Fruit fly (Drosophila melanogaster) whole organism, prepupa: Measurements from ENCODE around the gene hoka.

ENCODE experiments used
- CG10631 ChIP-seq: fragments of 200-800 bp; sonication (Bioruptor generic); optimal IDR thresholded peaks from 2 replicates; lab custom pipeline; 2016; ENCODE audit warnings: missing biosample characterization, missing genetic modification characterization
- CG11294 ChIP-seq: fragments of 200-800 bp; sonication (Bioruptor generic); IDR thresholded peaks from 2 replicates; pipeline ENCODE4 v1.3.6; 2022; ENCODE audit warnings: missing biosample characterization, missing genetic modification characterization
- CG11762 ChIP-seq: fragments of 200-800 bp; sonication (Bioruptor generic); optimal IDR thresholded peaks from 3 replicates; lab custom pipeline; 2016; ENCODE audit warnings: missing biosample characterization, missing genetic modification characterization; ENCODE audit not compliant: insufficient read depth
- CG15336 ChIP-seq: fragments of 200-800 bp; sonication (Bioruptor generic); IDR thresholded peaks from 2 replicates; pipeline ENCODE4 v1.3.6; 2022; ENCODE audit warnings: missing biosample characterization, missing genetic modification characterization
- CG32006 ChIP-seq: fragments of 200-800 bp; sonication (Bioruptor generic); optimal IDR thresholded peaks from 3 replicates; lab custom pipeline; 2017; ENCODE audit warnings: missing biosample characterization, mild to moderate bottlenecking, missing genetic modification characterization
- CG6163 ChIP-seq: fragments of 200-800 bp; sonication (Bioruptor generic); IDR thresholded peaks from 3 replicates; pipeline ENCODE4 v1.3.6; 2022; ENCODE audit warnings: missing biosample characterization, missing genetic modification characterization
- CG8119 ChIP-seq: fragments of 200-800 bp; sonication (Bioruptor generic); IDR thresholded peaks from 3 replicates; pipeline ENCODE4 v1.3.6; 2022; ENCODE audit warnings: missing biosample characterization, missing genetic modification characterization
- CG8632 ChIP-seq: fragments of 200-800 bp; sonication (Bioruptor generic); optimal IDR thresholded peaks from 3 replicates; lab custom pipeline; 2016; ENCODE audit warnings: missing biosample characterization, missing genetic modification characterization
- Eip78C ChIP-seq: fragments of 200-800 bp; sonication (Bioruptor generic); peaks from one replicate; lab custom pipeline; 2016; ENCODE audit warnings: missing biosample characterization, missing genetic modification characterization
- Hr39 ChIP-seq: fragments of 200-800 bp; sonication (Bioruptor generic); optimal IDR thresholded peaks from 2 replicates; lab custom pipeline; 2016; ENCODE audit warnings: missing biosample characterization, missing genetic modification characterization
- Met ChIP-seq: fragments of 200-800 bp; sonication (Bioruptor generic); optimal IDR thresholded peaks from 3 replicates; lab custom pipeline; 2016; ENCODE audit warnings: missing biosample characterization, missing genetic modification characterization
- Smox ChIP-seq: fragments of 200-800 bp; sonication (Bioruptor generic); optimal IDR thresholded peaks from 3 replicates; lab custom pipeline; 2016; ENCODE audit warnings: missing biosample characterization, missing genetic modification characterization
- Sox102F ChIP-seq: fragments of 200-800 bp; sonication (Bioruptor generic); optimal IDR thresholded peaks from 2 replicates; lab custom pipeline; 2016; ENCODE audit warnings: missing biosample characterization, mild to moderate bottlenecking, missing genetic modification characterization
- Sox14 ChIP-seq: fragments of 200-800 bp; sonication (Bioruptor generic); optimal IDR thresholded peaks from 3 replicates; lab custom pipeline; 2016; ENCODE audit warnings: missing biosample characterization, missing genetic modification characterization
- achi ChIP-seq: fragments of 200-800 bp; sonication (Bioruptor generic); optimal IDR thresholded peaks from 3 replicates; lab custom pipeline; 2016; ENCODE audit warnings: missing biosample characterization, missing genetic modification characterization
- acj6 ChIP-seq: fragments of 200-800 bp; sonication (Bioruptor generic); optimal IDR thresholded peaks from 3 replicates; lab custom pipeline; 2016; ENCODE audit warnings: missing biosample characterization, missing genetic modification characterization
- fd59A ChIP-seq: fragments of 200-800 bp; sonication (Bioruptor generic); optimal IDR thresholded peaks from 2 replicates; lab custom pipeline; 2017; ENCODE audit warnings: missing biosample characterization, mild to moderate bottlenecking, missing genetic modification characterization, missing genetic modification reagents
- pdm3 ChIP-seq: fragments of 200-800 bp; sonication (Bioruptor generic); optimal IDR thresholded peaks from 3 replicates; lab custom pipeline; 2016; ENCODE audit warnings: missing biosample characterization, missing genetic modification characterization
- ss ChIP-seq, 2 experiments: fragments of 200-800 bp; sonication (Bioruptor generic); optimal IDR thresholded peaks; 2 replicates in 1 of 2; 3 replicates in 1 of 2; lab custom pipeline; 2017 to 2018; ENCODE audit warnings: mild to moderate bottlenecking in 2 of 2, missing biosample characterization in 2 of 2, missing genetic modification characterization in 2 of 2, moderate library complexity in 1 of 2
- svp ChIP-seq: fragments of 200-800 bp; sonication (Bioruptor generic); peaks from one replicate; lab custom pipeline; 2016; ENCODE audit warnings: missing biosample characterization, missing genetic modification characterization
- topi ChIP-seq: fragments of 200-800 bp; sonication (Bioruptor generic); optimal IDR thresholded peaks from 3 replicates; lab custom pipeline; 2016; ENCODE audit warnings: missing biosample characterization, missing genetic modification characterization
- vri ChIP-seq: fragments of 200-800 bp; sonication (Bioruptor generic); optimal IDR thresholded peaks from 3 replicates; lab custom pipeline; 2016; ENCODE audit warnings: missing biosample characterization, mild to moderate bottlenecking, missing genetic modification characterization

The hoka gene

dm6 chr3L:4920935-4921334 lies 22.2 kb downstream of the hoka start:
- no peak for TF ChIP-seq CG15336
- TF ChIP-seq CG11294 (GFP tag; lab: Robert Waterston, UW), result no peak
- TF ChIP-seq svp (GFP tag; lab: Kevin White, UChicago), result peak; percentile 12
- no peak for TF ChIP-seq topi (GFP tag; lab: Kevin White, UChicago)
- no peak for TF ChIP-seq acj6 (GFP tag; lab: Kevin White, UChicago)

DNA sequence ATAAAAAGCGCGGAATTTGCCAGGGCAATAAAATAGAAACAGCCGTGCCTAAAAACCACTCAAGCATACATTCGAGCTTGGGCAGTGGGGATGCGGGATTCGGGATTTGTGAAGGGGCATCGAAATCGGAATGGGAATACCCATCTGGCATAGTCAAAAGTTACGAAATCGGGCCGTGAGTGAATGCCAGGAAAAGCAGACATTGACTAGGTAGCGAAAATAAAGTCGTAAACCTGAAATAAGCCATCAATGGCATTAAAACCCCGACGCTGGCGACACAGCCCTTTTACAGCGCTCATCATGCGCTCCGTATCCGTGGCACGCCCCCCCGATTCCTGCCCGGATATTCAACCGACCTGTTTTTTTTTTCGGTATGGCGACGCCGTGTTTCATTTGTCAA lies 25.9 kb downstream of the hoka start:
- TF ChIP-seq achi (GFP tag; lab: Kevin White, UChicago), result no peak
- TF ChIP-seq pdm3, result no peak
- TF ChIP-seq Sox102F (GFP tag; lab: Kevin White, UChicago), result no peak
- no peak for TF ChIP-seq fd59A (GFP tag; lab: Kevin White, UChicago)
- TF ChIP-seq CG8632 (GFP tag; lab: Kevin White, UChicago), result no peak
- no peak for TF ChIP-seq Eip78C
- no peak for TF ChIP-seq ss (GFP tag; optimal IDR thresholded peaks at IDR 0.05; lab: Kevin White, UChicago)
- TF ChIP-seq Sox14 (GFP tag; lab: Kevin White, UChicago), result no peak
- TF ChIP-seq CG6163 (GFP tag; lab: Robert Waterston, UW), result no peak
- no peak for TF ChIP-seq vri (GFP tag; lab: Kevin White, UChicago)
- no peak for TF ChIP-seq CG11762 (GFP tag; lab: Kevin White, UChicago)

DNA sequence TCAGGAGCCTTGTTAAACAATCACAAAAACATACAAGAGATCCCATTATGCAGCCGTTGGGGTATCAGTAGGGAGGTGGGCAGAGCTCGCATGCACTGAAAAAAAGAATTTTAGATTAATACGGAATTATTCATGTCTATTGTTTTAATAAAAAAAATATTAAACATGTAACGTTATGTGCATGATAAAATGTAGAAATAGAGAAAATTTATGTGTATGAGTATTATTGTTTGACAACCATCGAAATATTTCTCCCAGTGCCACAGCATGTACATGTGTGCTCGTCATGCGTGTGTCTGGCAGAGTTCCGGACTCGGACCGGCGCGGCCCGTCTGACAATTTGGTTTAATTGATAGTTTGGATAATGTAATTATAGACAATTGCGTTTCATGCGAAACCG lies 31.1 kb downstream of the hoka start:
- TF ChIP-seq CG8119 (GFP tag; lab: Robert Waterston, UW) (0 out of 3 replicates have a peak, but pooled peaks have one; percentile 20), Smox (GFP tag; lab: Kevin White, UChicago) (peak; percentile 4), Hr39 (GFP tag; lab: Kevin White, UChicago) (peak; percentile 3), CG10631 (GFP tag; lab: Kevin White, UChicago) (no peak), Eip78C (peak; percentile 63), Met (GFP tag; lab: Kevin White, UChicago) (no peak), CG32006 (GFP tag; lab: Kevin White, UChicago) (peak; percentile 16), svp (GFP tag; lab: Kevin White, UChicago) (peak; percentile 47)
- TF ChIP-seq, all 60 proteins: peak for 6
